Fruit fly (Drosophila melanogaster): ENCODE measurements around the gene Nlg3.

Gene Nlg3

DNA sequence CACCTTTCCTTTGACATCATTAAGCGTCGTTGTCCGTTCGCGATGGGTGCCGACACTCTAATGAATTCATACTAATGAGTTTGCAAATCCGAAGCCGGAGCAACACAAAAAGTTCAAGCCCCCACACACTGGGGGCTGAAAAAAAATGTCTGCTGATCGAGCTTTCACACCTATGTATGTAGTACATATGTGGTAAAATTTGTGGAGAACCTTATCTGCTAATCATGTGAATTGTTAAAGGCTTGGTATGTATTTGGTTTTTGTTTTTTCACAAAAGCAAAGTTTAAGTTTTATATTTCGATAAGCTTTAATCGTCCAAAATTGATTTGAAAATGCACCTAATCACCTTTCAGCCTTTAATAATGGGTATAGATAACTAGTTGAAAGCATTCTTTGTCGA lies 103.0 kb downstream of the Nlg3 start, which contains the start of gene alpha-Est5:
Gene alpha-Est5, minus strand, starts transcription at position 110 of the 400 bp plus-strand sequence.
- TF ChIP-seq Hr83 (GFP tag; optimal IDR thresholded peaks at IDR 0.05; ENCODE audit: poor library complexity, severe bottlenecking) (peak; percentile 31), Dif (GFP tag; optimal IDR thresholded peaks at IDR 0.05; ENCODE audit: partially characterized antibody) (peak; percentile 24), CrebA (GFP tag; optimal IDR thresholded peaks at IDR 0.05; ENCODE audit: borderline replicate concordance) (peak; percentile 70), br (GFP tag; optimal IDR thresholded peaks at IDR 0.05) (no peak), Rel (GFP tag; optimal IDR thresholded peaks at IDR 0.05) (no peak), Rel (tag; optimal IDR thresholded peaks at IDR 0.05) (peak; percentile 26)

- no peak for TF ChIP-seq lola (GFP tag; optimal IDR thresholded peaks at IDR 0.05)
- TF ChIP-seq h (GFP tag; optimal IDR thresholded peaks at IDR 0.05): no peak
These were observed 103.6 kb downstream of the Nlg3 start for dm6 chr3R:7535606-7536005.

DNA sequence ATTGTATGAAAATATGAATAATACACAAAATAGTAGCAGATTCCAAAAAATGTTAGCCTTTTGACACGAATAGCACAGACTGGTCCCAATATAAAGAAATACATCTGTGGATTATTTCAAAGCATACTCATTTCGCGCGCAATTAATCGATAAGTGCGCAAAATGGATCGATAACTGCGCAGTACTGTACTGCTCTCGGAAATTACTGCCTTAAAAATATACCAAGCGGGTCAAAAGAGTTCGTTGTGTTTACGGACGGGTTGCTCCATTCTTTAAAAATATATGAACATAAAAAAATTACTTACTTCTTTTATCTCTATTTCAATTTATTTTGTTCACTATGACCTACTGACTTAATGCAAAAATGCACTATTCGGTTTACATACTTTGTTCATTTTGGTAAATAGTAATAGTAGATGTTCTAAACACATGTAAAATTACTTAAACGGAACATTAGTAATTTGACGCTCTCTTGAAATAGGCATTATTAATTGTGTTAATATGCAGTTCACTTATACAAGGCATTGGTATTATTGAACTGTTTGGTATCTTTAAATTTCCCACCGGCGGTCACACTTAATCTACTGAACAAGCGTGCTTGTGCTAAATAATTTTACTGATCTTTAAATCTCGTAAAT lies 108.9 kb downstream of the Nlg3 start, which contains the start of the genes Rtnl2 and alphaTub84D:
Gene Rtnl2, minus strand, starts transcription at position 58 of the 638 bp plus-strand sequence.
Gene alphaTub84D, plus strand, starts transcription at position 570 of the 638 bp plus-strand sequence.
- TF ChIP-seq CrebA (GFP tag; optimal IDR thresholded peaks at IDR 0.05; ENCODE audit: borderline replicate concordance) (no peak), CG32264 (GFP tag; optimal IDR thresholded peaks at IDR 0.05) (no peak), Hnf4 (GFP tag; optimal IDR thresholded peaks at IDR 0.05) (no peak), rgr (GFP tag; optimal IDR thresholded peaks at IDR 0.05) (no peak), OdsH (GFP tag; optimal IDR thresholded peaks at IDR 0.05) (no peak), fru (GFP tag; optimal IDR thresholded peaks at IDR 0.05) (no peak), ey (GFP tag; optimal IDR thresholded peaks at IDR 0.05) (no peak), HLH106 (tag; optimal IDR thresholded peaks at IDR 0.05) (no peak), jim (GFP tag; optimal IDR thresholded peaks at IDR 0.05) (no peak), Sp1 (GFP tag; optimal IDR thresholded peaks at IDR 0.05) (no peak), dmrt93B (GFP tag; optimal IDR thresholded peaks at IDR 0.05) (no peak)

DNA sequence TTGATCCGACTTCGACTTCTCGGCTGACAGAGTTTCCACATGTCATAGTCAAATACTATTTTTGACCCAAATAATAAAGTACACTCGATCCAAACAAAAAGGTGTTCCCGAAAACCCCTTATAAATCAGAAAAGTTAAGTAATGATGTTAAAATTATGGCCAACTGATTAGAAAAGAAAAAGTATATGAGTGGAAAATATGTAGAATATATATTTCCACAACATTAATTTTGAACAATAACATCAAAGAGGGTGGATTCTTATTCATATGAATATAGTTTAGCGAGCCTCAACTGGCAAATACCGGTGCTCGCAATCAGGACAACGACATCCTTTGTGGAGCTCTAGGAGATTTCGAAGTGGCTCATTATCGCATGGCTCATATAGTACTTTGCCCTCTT lies 110.6 kb downstream of the Nlg3 start, which contains the start of gene alpha-Est6:
Gene alpha-Est6, minus strand, starts transcription at position 101 of the 400 bp plus-strand sequence.
- TF ChIP-seq Dif (GFP tag; optimal IDR thresholded peaks at IDR 0.05; ENCODE audit: partially characterized antibody) (no peak), GATAd (GFP tag; optimal IDR thresholded peaks at IDR 0.05) (no peak), Jra (GFP tag; optimal IDR thresholded peaks at IDR 0.05) (no peak), foxo (GFP tag; optimal IDR thresholded peaks at IDR 0.05) (no peak)

DNA sequence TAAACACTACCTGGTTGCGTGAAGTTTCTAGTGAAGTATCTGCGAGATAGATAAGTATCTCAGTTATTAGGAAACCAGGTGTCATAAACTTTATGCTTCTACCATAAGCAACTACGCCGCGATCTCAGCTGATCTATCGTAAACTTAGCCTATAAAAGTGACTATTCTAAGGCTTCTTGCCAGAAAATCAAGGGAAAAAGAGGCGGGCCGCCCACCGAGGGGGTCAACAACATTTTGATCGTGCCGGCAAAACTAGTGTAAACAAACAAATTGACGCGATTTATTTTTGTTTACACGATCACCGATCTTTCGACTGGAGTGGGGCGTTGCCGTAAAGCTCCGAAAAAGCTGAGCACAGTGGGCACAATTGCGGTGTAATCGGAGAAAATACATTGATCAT lies 115.1 kb downstream of the Nlg3 start:
- TF ChIP-seq GATAd (GFP tag; optimal IDR thresholded peaks at IDR 0.05) (no peak), dl (GFP tag; optimal IDR thresholded peaks at IDR 0.05; ENCODE audit: insufficient read depth in 1 of 2, partially characterized antibody in 2 of 2) (no peak), Dif (GFP tag; optimal IDR thresholded peaks at IDR 0.05; ENCODE audit: partially characterized antibody) (no peak), jim (GFP tag; optimal IDR thresholded peaks at IDR 0.05) (no peak), Sp1 (GFP tag; optimal IDR thresholded peaks at IDR 0.05) (no peak), Myc (optimal IDR thresholded peaks at IDR 0.05) (no peak), Hr78 (GFP tag; optimal IDR thresholded peaks at IDR 0.05) (no peak), N (GFP tag; optimal IDR thresholded peaks at IDR 0.05) (no peak), brk (GFP tag; optimal IDR thresholded peaks at IDR 0.05) (no peak), usp (GFP tag; optimal IDR thresholded peaks at IDR 0.05) (no peak)

- TF ChIP-seq psq (GFP tag; optimal IDR thresholded peaks at IDR 0.05) (peak; percentile 45), Rel (GFP tag; optimal IDR thresholded peaks at IDR 0.05) (peak; percentile 30), Rel (tag; optimal IDR thresholded peaks at IDR 0.05) (peak; percentile 38), lola (GFP tag; optimal IDR thresholded peaks at IDR 0.05) (no peak), Sp1 (GFP tag; optimal IDR thresholded peaks at IDR 0.05) (peak; percentile 31), usp (GFP tag; optimal IDR thresholded peaks at IDR 0.05) (no peak), CrebA (GFP tag; optimal IDR thresholded peaks at IDR 0.05; ENCODE audit: borderline replicate concordance) (peak; percentile 84)
These were observed 115.6 kb downstream of the Nlg3 start, which contains the start of gene alpha-Est7 for dm6 chr3R:7523594-7523993. alpha-Est7 (minus strand) TSS chr3R:7523753.

All from whole organism, wandering third instar larva.